Worm (Caenorhabditis elegans): Measurements from ENCODE around the gene W04E12.7.

DNA sequence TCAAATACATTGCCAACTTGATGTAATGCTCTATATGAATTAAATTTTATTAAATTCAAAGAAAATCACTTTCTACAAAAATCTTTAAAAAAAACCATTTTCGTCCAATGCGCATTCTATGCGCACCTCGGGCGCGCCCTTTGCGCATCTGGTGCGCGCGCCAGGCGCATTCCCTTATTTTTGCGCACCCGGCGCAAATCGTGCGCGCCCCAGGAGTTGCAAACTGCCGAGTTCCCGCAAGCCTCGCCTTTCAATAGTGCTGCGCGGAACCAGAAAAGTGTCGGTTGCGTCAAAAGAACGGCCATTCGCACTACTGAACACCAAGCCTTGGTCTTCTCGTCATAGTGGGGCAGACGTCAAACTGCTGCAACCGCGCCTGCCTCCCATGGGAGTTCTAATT is 3.6 kb downstream of the W04E12.7 start:
- TF ChIP-seq cey-2 (tag; optimal IDR thresholded peaks at IDR 0.05; ENCODE audit: borderline replicate concordance, insufficient read depth) (no peak), lir-3 (tag; optimal IDR thresholded peaks at IDR 0.05) (no peak), nhr-237 (tag; optimal IDR thresholded peaks at IDR 0.05) (no peak), dpl-1 (GFP tag; optimal IDR thresholded peaks at IDR 0.05) (no peak), lin-1 (GFP tag; IDR thresholded peaks at IDR 0.05) (no peak), daf-12 (tag; optimal IDR thresholded peaks at IDR 0.05) (no peak), pha-4 (GFP tag; IDR thresholded peaks at IDR 0.05) (no peak), pha-4 (tag; optimal IDR thresholded peaks at IDR 0.05) (no peak), nhr-76 (tag; optimal IDR thresholded peaks at IDR 0.05) (no peak), snpc-4 (tag; optimal IDR thresholded peaks at IDR 0.05) (no peak), jun-1 (tag; optimal IDR thresholded peaks at IDR 0.05) (no peak), aly-2 (tag; optimal IDR thresholded peaks at IDR 0.05) (no peak)
